Worm (Caenorhabditis elegans) whole organism, L2 larva: ENCODE results near the gene T27A1.2.

Experiments used
- F13H6.1 ChIP-seq: sonication (generic microtip); optimal IDR thresholded peaks from 2 replicates; lab custom pipeline; 2016; ENCODE audit warnings: missing genetic modification characterization, missing compliant biosample characterization
- lin-11 ChIP-seq: fragments of 150-350 bp; sonication (generic microtip); optimal IDR thresholded peaks from 2 replicates; lab custom pipeline; 2014; ENCODE audit warnings: missing biosample characterization, missing genetic modification characterization, inconsistent platforms, mixed read lengths
- nhr-25 ChIP-seq: fragments of 150-350 bp; sonication (generic microtip); optimal IDR thresholded peaks from 3 replicates; lab custom pipeline; 2014; ENCODE audit warnings: missing biosample characterization, missing genetic modification characterization
- sma-3 ChIP-seq: sonication (generic microtip); optimal IDR thresholded peaks from 2 replicates; lab custom pipeline; 2016; ENCODE audit warnings: missing genetic modification reagents, missing genetic modification characterization, missing compliant biosample characterization

ce11 chrII:582649-583048 lies 46.0 kb upstream of the T27A1.2 start, which contains the start of gene fbxb-14:
- TF ChIP-seq F13H6.1 (tag; lab: Kevin White, UChicago), result no peak
- no peak for TF ChIP-seq sma-3 (GFP tag; lab: Kevin White, UChicago)
- TF ChIP-seq lin-11, result no peak
- no peak for TF ChIP-seq nhr-25 (tag; lab: Kevin White, UChicago)
